Fruit fly (Drosophila melanogaster) whole organism, embryonic: ENCODE measurements around the gene armi.

Experiments
- CG10267 ChIP-seq: fragments of 200-800 bp; sonication (Bioruptor generic); optimal IDR thresholded peaks from 2 replicates; lab custom pipeline; 2018; ENCODE audit warnings: missing biosample characterization, mild to moderate bottlenecking, missing genetic modification characterization, moderate library complexity
- CG11093 ChIP-seq: fragments of 200-800 bp; sonication (Bioruptor generic); IDR thresholded peaks from 3 replicates; pipeline ENCODE4 v1.3.6; 2022; ENCODE audit warnings: missing biosample characterization, missing genetic modification characterization
- CG11247 ChIP-seq: fragments of 200-800 bp; sonication (Bioruptor generic); IDR thresholded peaks from 2 replicates; pipeline ENCODE4 v1.3.6; 2022; ENCODE audit warnings: missing biosample characterization, missing genetic modification characterization
- CG12769 ChIP-seq: fragments of 200-800 bp; sonication (Bioruptor generic); optimal IDR thresholded peaks from 2 replicates; lab custom pipeline; 2019; ENCODE audit warnings: missing biosample characterization, mild to moderate bottlenecking, missing genetic modification characterization, moderate library complexity
- CG15011 ChIP-seq: fragments of 200-800 bp; sonication (Bioruptor generic); optimal IDR thresholded peaks from 3 replicates; lab custom pipeline; 2018; ENCODE audit warnings: missing biosample characterization, mild to moderate bottlenecking, missing genetic modification characterization
- CG15269 ChIP-seq: fragments of 200-800 bp; sonication (Bioruptor generic); optimal IDR thresholded peaks from 2 replicates; lab custom pipeline; 2018; ENCODE audit warnings: missing biosample characterization, mild to moderate bottlenecking, missing genetic modification characterization, moderate library complexity
- CG15601 ChIP-seq: fragments of 200-800 bp; sonication (Bioruptor generic); optimal IDR thresholded peaks from 3 replicates; lab custom pipeline; 2019; ENCODE audit warnings: missing biosample characterization, mild to moderate bottlenecking, missing genetic modification characterization, moderate library complexity
- CG17186 ChIP-seq: fragments of 200-800 bp; sonication (Bioruptor generic); optimal IDR thresholded peaks from 3 replicates; lab custom pipeline; 2017; ENCODE audit warnings: missing biosample characterization, missing genetic modification reagents, missing genetic modification characterization
- CG17359 ChIP-seq: fragments of 200-800 bp; sonication (Bioruptor generic); optimal IDR thresholded peaks from 3 replicates; lab custom pipeline; 2018; ENCODE audit warnings: missing biosample characterization, mild to moderate bottlenecking, missing genetic modification characterization, moderate library complexity
- CG1792 ChIP-seq: fragments of 200-800 bp; sonication (Bioruptor generic); optimal IDR thresholded peaks from 2 replicates; lab custom pipeline; 2016; ENCODE audit warnings: missing biosample characterization, missing genetic modification characterization
- CG2120 ChIP-seq: fragments of 200-800 bp; sonication (Bioruptor generic); optimal IDR thresholded peaks from 3 replicates; lab custom pipeline; 2016; ENCODE audit warnings: missing biosample characterization, missing genetic modification characterization
- CG32767 ChIP-seq: fragments of 200-800 bp; sonication (Bioruptor generic); IDR thresholded peaks from 2 replicates; pipeline ENCODE4 v1.3.6; 2022; ENCODE audit warnings: missing biosample characterization, missing genetic modification characterization
- CG33557 ChIP-seq: fragments of 200-800 bp; sonication (Bioruptor generic); optimal IDR thresholded peaks from 2 replicates; lab custom pipeline; 2019; ENCODE audit warnings: missing biosample characterization, mild to moderate bottlenecking, missing genetic modification characterization, moderate library complexity
- CG3847 ChIP-seq: fragments of 200-800 bp; sonication (Bioruptor generic); IDR thresholded peaks from 2 replicates; pipeline ENCODE4 v1.3.6; 2022; ENCODE audit warnings: missing biosample characterization, missing genetic modification characterization
- CG3995 ChIP-seq: fragments of 200-800 bp; sonication (Bioruptor generic); optimal IDR thresholded peaks from 3 replicates; lab custom pipeline; 2016; ENCODE audit warnings: missing biosample characterization, missing genetic modification characterization
- CG5953 ChIP-seq: fragments of 200-800 bp; sonication (Bioruptor generic); IDR thresholded peaks from 2 replicates; pipeline ENCODE4 v1.3.6; 2022; ENCODE audit warnings: missing biosample characterization, missing genetic modification characterization
- CG6791 ChIP-seq: fragments of 200-800 bp; sonication (Bioruptor generic); IDR thresholded peaks from 3 replicates; pipeline ENCODE4 v1.3.6; 2022; ENCODE audit warnings: missing biosample characterization, missing genetic modification characterization; ENCODE audit not compliant: partially characterized antibody
- CG6813 ChIP-seq: fragments of 200-800 bp; sonication (Bioruptor generic); optimal IDR thresholded peaks from 2 replicates; lab custom pipeline; 2017; ENCODE audit warnings: missing biosample characterization, missing genetic modification characterization, mild to moderate bottlenecking, moderate library complexity, missing genetic modification reagents
- CG8089 ChIP-seq: fragments of 200-800 bp; sonication (Bioruptor generic); optimal IDR thresholded peaks from 3 replicates; lab custom pipeline; 2016; ENCODE audit warnings: missing biosample characterization, missing genetic modification characterization
- CG8944 ChIP-seq: fragments of 200-800 bp; sonication (Bioruptor generic); optimal IDR thresholded peaks from 3 replicates; lab custom pipeline; 2016; ENCODE audit warnings: missing biosample characterization, missing genetic modification characterization
- CG9609 ChIP-seq: fragments of 200-800 bp; sonication (Bioruptor generic); optimal IDR thresholded peaks from 3 replicates; lab custom pipeline; 2016; ENCODE audit warnings: missing biosample characterization, missing genetic modification characterization
- CHES-1-like ChIP-seq: fragments of 200-800 bp; sonication (Bioruptor generic); optimal IDR thresholded peaks from 2 replicates; lab custom pipeline; 2016; ENCODE audit warnings: missing biosample characterization, missing genetic modification characterization
- Dip2 ChIP-seq: fragments of 200-800 bp; sonication (Bioruptor generic); IDR thresholded peaks from 2 replicates; pipeline ENCODE4 v1.3.6; 2022; ENCODE audit warnings: missing biosample characterization, missing genetic modification characterization
- Doc3 ChIP-seq: fragments of 200-800 bp; sonication (Bioruptor generic); IDR thresholded peaks from 3 replicates; pipeline ENCODE4 v1.3.6; 2022; ENCODE audit warnings: missing biosample characterization, missing genetic modification characterization; ENCODE audit not compliant: partially characterized antibody
- Dref ChIP-seq: fragments of 200-800 bp; sonication (Bioruptor generic); IDR thresholded peaks from 2 replicates; pipeline ENCODE4 v1.3.6; 2022; ENCODE audit warnings: missing biosample characterization, missing genetic modification characterization
- Eip74EF ChIP-seq, 2 experiments: fragments of 200-800 bp in 1 of 2; fragments of >200 bp in 1 of 2; sonication (Bioruptor generic) in 1 of 2; optimal IDR thresholded peaks; 2 replicates each; lab custom pipeline; 2017 to 2019; ENCODE audit warnings: missing biosample characterization in 2 of 2, missing genetic modification characterization in 2 of 2, mild to moderate bottlenecking in 1 of 2, moderate library complexity in 1 of 2
- Fer1 ChIP-seq: fragments of 200-800 bp; sonication (Bioruptor generic); optimal IDR thresholded peaks from 2 replicates; lab custom pipeline; 2017; ENCODE audit warnings: missing biosample characterization, mild to moderate bottlenecking, missing genetic modification characterization
- HLH54F ChIP-seq: fragments of 200-800 bp; sonication (Bioruptor generic); optimal IDR thresholded peaks from 3 replicates; lab custom pipeline; 2016; ENCODE audit warnings: missing biosample characterization, missing genetic modification characterization
- HmgD ChIP-seq: fragments of 200-800 bp; sonication (Bioruptor generic); optimal IDR thresholded peaks from 3 replicates; lab custom pipeline; 2016; ENCODE audit warnings: missing biosample characterization, missing genetic modification characterization
- Kr ChIP-seq: fragments of 200-800 bp; sonication (Bioruptor generic); optimal IDR thresholded peaks from 2 replicates; lab custom pipeline; 2017; ENCODE audit warnings: missing biosample characterization, mild to moderate bottlenecking, missing genetic modification characterization
- Lpt ChIP-seq: fragments of >200 bp; optimal IDR thresholded peaks from 2 replicates; lab custom pipeline; 2018; ENCODE audit warnings: missing biosample characterization, missing genetic modification characterization
- Myb ChIP-seq: fragments of 200-800 bp; sonication (Bioruptor generic); optimal IDR thresholded peaks from 2 replicates; lab custom pipeline; 2016; ENCODE audit warnings: missing biosample characterization, missing genetic modification characterization
- NFAT ChIP-seq: fragments of 200-800 bp; sonication (Bioruptor generic); IDR thresholded peaks from 2 replicates; pipeline ENCODE4 v1.3.6; 2022; ENCODE audit warnings: missing biosample characterization, missing genetic modification characterization
- Optix ChIP-seq: fragments of 200-800 bp; sonication (Bioruptor generic); IDR thresholded peaks from 3 replicates; pipeline ENCODE4 v1.3.6; 2022; ENCODE audit warnings: missing biosample characterization, missing genetic modification characterization
- Ptx1 ChIP-seq: fragments of 200-800 bp; sonication (Bioruptor generic); IDR thresholded peaks from 2 replicates; pipeline ENCODE4 v1.3.6; 2022; ENCODE audit warnings: missing biosample characterization, missing genetic modification characterization
- Six4 ChIP-seq: fragments of 200-800 bp; sonication (Bioruptor generic); optimal IDR thresholded peaks from 2 replicates; lab custom pipeline; 2016; ENCODE audit warnings: missing biosample characterization, missing genetic modification characterization
- Sox102F ChIP-seq: fragments of 200-800 bp; sonication (Bioruptor generic); optimal IDR thresholded peaks from 2 replicates; lab custom pipeline; 2018; ENCODE audit warnings: missing biosample characterization, mild to moderate bottlenecking, missing genetic modification characterization, moderate library complexity
- Spps ChIP-seq: fragments of 200-800 bp; sonication (Bioruptor generic); optimal IDR thresholded peaks from 2 replicates; lab custom pipeline; 2018; ENCODE audit warnings: missing biosample characterization, mild to moderate bottlenecking, missing genetic modification characterization
- TFAM ChIP-seq: fragments of 200-800 bp; sonication (Bioruptor generic); optimal IDR thresholded peaks from 2 replicates; lab custom pipeline; 2017; ENCODE audit warnings: missing biosample characterization, missing genetic modification characterization, inconsistent platforms
- aop ChIP-seq: fragments of 200-800 bp; sonication (Bioruptor generic); IDR thresholded peaks from 2 replicates; pipeline ENCODE4 v1.3.6; 2022; ENCODE audit warnings: missing biosample characterization, missing genetic modification characterization
- cato ChIP-seq: fragments of 200-800 bp; sonication (Bioruptor generic); optimal IDR thresholded peaks from 2 replicates; lab custom pipeline; 2016; ENCODE audit warnings: missing biosample characterization, missing genetic modification characterization, borderline replicate concordance
- chinmo ChIP-seq: fragments of 200-800 bp; sonication (Bioruptor generic); IDR thresholded peaks from 4 replicates; pipeline ENCODE4 v1.3.6; 2022; ENCODE audit warnings: missing biosample characterization, missing genetic modification characterization; ENCODE audit not compliant: partially characterized antibody
- cwo ChIP-seq: fragments of 200-800 bp; sonication (Bioruptor generic); optimal IDR thresholded peaks from 3 replicates; lab custom pipeline; 2017; ENCODE audit warnings: missing biosample characterization, missing genetic modification characterization, mild to moderate bottlenecking, moderate library complexity, missing genetic modification reagents
- dm ChIP-seq: fragments of 200-800 bp; sonication (Bioruptor generic); optimal IDR thresholded peaks from 3 replicates; lab custom pipeline; 2016; ENCODE audit warnings: missing biosample characterization, missing genetic modification characterization
- gcm ChIP-seq: fragments of 200-800 bp; sonication (Bioruptor generic); optimal IDR thresholded peaks from 2 replicates; lab custom pipeline; 2019; ENCODE audit warnings: missing biosample characterization, mild to moderate bottlenecking, missing genetic modification characterization, moderate library complexity
- sens-2 ChIP-seq: fragments of 200-800 bp; sonication (Bioruptor generic); IDR thresholded peaks from 2 replicates; pipeline ENCODE4 v1.3.6; 2022; ENCODE audit warnings: missing biosample characterization, missing genetic modification characterization
- sima ChIP-seq: fragments of 200-800 bp; sonication (Bioruptor generic); optimal IDR thresholded peaks from 2 replicates; lab custom pipeline; 2016; ENCODE audit warnings: missing biosample characterization, missing genetic modification characterization
- slou ChIP-seq: fragments of 200-800 bp; sonication (Bioruptor generic); optimal IDR thresholded peaks from 3 replicates; lab custom pipeline; 2016; ENCODE audit warnings: missing biosample characterization, missing genetic modification characterization
- stwl ChIP-seq: fragments of 200-800 bp; sonication (Bioruptor generic); optimal IDR thresholded peaks from 3 replicates; lab custom pipeline; 2018; ENCODE audit warnings: missing biosample characterization, mild to moderate bottlenecking, missing genetic modification characterization, moderate library complexity
- tin ChIP-seq: fragments of 200-800 bp; sonication (Bioruptor generic); optimal IDR thresholded peaks from 3 replicates; lab custom pipeline; 2016; ENCODE audit warnings: missing biosample characterization, missing genetic modification characterization
- vfl ChIP-seq: fragments of 200-800 bp; sonication (Bioruptor generic); optimal IDR thresholded peaks from 2 replicates; lab custom pipeline; 2016; ENCODE audit warnings: missing biosample characterization, missing genetic modification characterization

armi gene

dm6 chr3L:3434882-3435281 is 26.2 kb upstream of the armi start (continued):
- TF ChIP-seq CG8089 (GFP tag; lab: Kevin White, UChicago), result no peak
- TF ChIP-seq sima, result no peak
- TF ChIP-seq CG12769 (tag; lab: Kevin White, UChicago), result peak; percentile 16
- no peak for TF ChIP-seq dm (GFP tag; lab: Kevin White, UChicago)
- no peak for TF ChIP-seq HLH54F (GFP tag; lab: Kevin White, UChicago)
- TF ChIP-seq CHES-1-like (GFP tag; lab: Kevin White, UChicago), result no peak
- TF ChIP-seq CG1792 (GFP tag; lab: Kevin White, UChicago), result no peak
- 0 out of 2 replicates have a peak, but pooled peaks have one; percentile 20 for TF ChIP-seq CG32767
- peak; percentile 38 for TF ChIP-seq CG17359 (tag; lab: Kevin White, UChicago)
- no peak for TF ChIP-seq Kr
- TF ChIP-seq CG8944 (GFP tag; lab: Kevin White, UChicago), result no peak
- TF ChIP-seq CG11093 (GFP tag; lab: Robert Waterston, UW), result peak; percentile 45; the same call in 1 of the 3 replicates
- TF ChIP-seq tin (GFP tag; lab: Kevin White, UChicago), result no peak
- no peak for TF ChIP-seq Fer1 (GFP tag; lab: Kevin White, UChicago)
- no peak for TF ChIP-seq Myb (GFP tag; lab: Kevin White, UChicago)
- no peak for TF ChIP-seq Six4
- TF ChIP-seq Dip2, result no peak
- TF ChIP-seq Eip74EF (GFP tag; optimal IDR thresholded peaks at IDR 0.05; lab: Kevin White, UChicago), result no peak
- no peak for TF ChIP-seq vfl (GFP tag; lab: Kevin White, UChicago)
- TF ChIP-seq Lpt (GFP tag; lab: Kevin White, UChicago), result no peak
- peak; percentile 12; the same call in 1 of the 2 replicates for TF ChIP-seq CG3847 (GFP tag; lab: Robert Waterston, UW)
- no peak for TF ChIP-seq NFAT
- TF ChIP-seq Optix, result no peak
- TF ChIP-seq CG5953 (GFP tag; lab: Robert Waterston, UW), result peak; percentile 61; the same call in 1 of the 2 replicates
- no peak for TF ChIP-seq stwl (tag; lab: Kevin White, UChicago)
- TF ChIP-seq CG15601 (tag; lab: Kevin White, UChicago), result peak; percentile 63
- TF ChIP-seq slou, result no peak
- TF ChIP-seq CG33557, result no peak
- TF ChIP-seq CG15269, result peak; percentile 10
- TF ChIP-seq chinmo, result no peak
- peak; percentile 30 for TF ChIP-seq CG10267 (tag; lab: Kevin White, UChicago)
- peak; percentile 28; the same call in 1 of the 2 replicates for TF ChIP-seq Ptx1 (GFP tag; lab: Robert Waterston, UW)
- no peak for TF ChIP-seq HmgD (GFP tag; lab: Kevin White, UChicago)
- no peak for TF ChIP-seq CG9609 (GFP tag; lab: Kevin White, UChicago)
- peak; percentile 23 for TF ChIP-seq gcm (GFP tag; lab: Kevin White, UChicago)
- no peak for TF ChIP-seq CG17186
- peak; percentile 55 for TF ChIP-seq Sox102F (GFP tag; lab: Kevin White, UChicago)
- peak; percentile 50; the same call in 1 of the 2 replicates for TF ChIP-seq CG11247 (GFP tag; lab: Robert Waterston, UW)
- TF ChIP-seq cato (GFP tag; lab: Kevin White, UChicago), result no peak
- TF ChIP-seq aop (GFP tag; lab: Robert Waterston, UW), result no peak
- no peak for TF ChIP-seq TFAM (GFP tag; lab: Kevin White, UChicago)
- 0 out of 2 replicates have a peak, but pooled peaks have one; percentile 50 for TF ChIP-seq sens-2 (GFP tag; lab: Robert Waterston, UW)
- no peak for TF ChIP-seq Spps (tag; lab: Kevin White, UChicago)
- TF ChIP-seq CG2120, result no peak
- TF ChIP-seq Dref, result no peak
- no peak for TF ChIP-seq Doc3 (GFP tag; lab: Robert Waterston, UW)
- TF ChIP-seq CG6791 (GFP tag; lab: Robert Waterston, UW), result no peak
- no peak for TF ChIP-seq CG3995 (GFP tag; lab: Kevin White, UChicago)
- TF ChIP-seq CG6813 (GFP tag; lab: Kevin White, UChicago), result no peak
- TF ChIP-seq CG15011, result peak; percentile 2
- TF ChIP-seq cwo, result no peak
